Fruit fly (Drosophila melanogaster): Measurements from ENCODE around the gene CG43318.

DNA sequence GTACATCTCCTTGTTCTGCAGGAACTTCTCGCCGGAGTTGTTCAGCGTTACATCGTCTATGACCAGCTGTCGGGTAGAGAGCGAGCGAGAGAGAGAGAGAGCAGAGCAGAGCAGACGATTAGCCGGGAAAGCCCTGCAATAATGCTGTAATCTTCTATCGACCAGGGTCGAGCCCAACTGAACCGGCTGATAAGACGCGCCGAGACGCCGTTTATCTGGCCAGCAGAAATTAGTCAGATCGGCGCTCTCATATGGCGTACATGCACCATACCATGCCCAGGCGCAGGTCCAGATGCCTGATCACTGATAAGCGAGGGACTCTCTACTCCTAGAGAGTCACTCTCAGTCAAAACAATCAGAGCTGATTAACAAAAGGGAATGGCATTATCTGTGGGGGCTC, 18.7 kb upstream of the CG43318 start:
- TF ChIP-seq gl (tag; optimal IDR thresholded peaks at IDR 0.05) (no peak), CG9948 (tag; optimal IDR thresholded peaks at IDR 0.05) (no peak), Snoo (tag; optimal IDR thresholded peaks at IDR 0.05) (no peak), CG8159 (tag; optimal IDR thresholded peaks at IDR 0.05) (no peak), CG12605 (GFP tag; IDR thresholded peaks at IDR 0.05) (no peak), CG4496 (GFP tag; IDR thresholded peaks at IDR 0.05) (no peak), CG10348 (GFP tag; IDR thresholded peaks at IDR 0.05) (no peak)

Data from whole organism, pupa.